Worm (Caenorhabditis elegans) whole organism, L2 larva: ENCODE results near the gene ZC196.5.

ENCODE experiments used
- C34F6.9 ChIP-seq: fragments of 150-350 bp; optimal IDR thresholded peaks from 2 replicates; lab custom pipeline; 2014; ENCODE audit warnings: missing biosample characterization, missing genetic modification characterization
- F13H6.1 ChIP-seq: sonication (generic microtip); optimal IDR thresholded peaks from 2 replicates; lab custom pipeline; 2016; ENCODE audit warnings: missing genetic modification characterization, missing compliant biosample characterization
- Y55F3AM.14 ChIP-seq: fragments of 200-800 bp; sonication (Bioruptor generic); optimal IDR thresholded peaks from 2 replicates; lab custom pipeline; 2018; ENCODE audit warnings: mild to moderate bottlenecking, missing genetic modification characterization, missing compliant biosample characterization
- alr-1 ChIP-seq: fragments of 150-350 bp; optimal IDR thresholded peaks from 2 replicates; lab custom pipeline; 2014; ENCODE audit warnings: missing biosample characterization, missing genetic modification characterization
- aly-2 ChIP-seq: fragments of 150-350 bp; optimal IDR thresholded peaks from 2 replicates; lab custom pipeline; 2014; ENCODE audit warnings: missing biosample characterization, missing genetic modification characterization
- blmp-1 ChIP-seq: sonication (generic microtip); optimal IDR thresholded peaks from 2 replicates; lab custom pipeline; 2017; ENCODE audit warnings: missing genetic modification characterization, mild to moderate bottlenecking, missing compliant biosample characterization, antibody characterized with exemption, moderate library complexity; ENCODE audit not compliant: insufficient read depth
- ceh-82 ChIP-seq: fragments of 150-350 bp; optimal IDR thresholded peaks from 2 replicates; lab custom pipeline; 2014; ENCODE audit warnings: missing biosample characterization, missing genetic modification characterization
- crh-2 ChIP-seq: sonication (generic microtip); optimal IDR thresholded peaks from 2 replicates; lab custom pipeline; 2017; ENCODE audit warnings: missing biosample characterization, missing genetic modification characterization
- dmd-4 ChIP-seq: sonication (generic microtip); optimal IDR thresholded peaks from 2 replicates; lab custom pipeline; 2017; ENCODE audit warnings: missing biosample characterization, missing genetic modification characterization
- egl-27 ChIP-seq: sonication (generic microtip); optimal IDR thresholded peaks from 3 replicates; lab custom pipeline; 2017; ENCODE audit warnings: missing biosample characterization, missing genetic modification reagents, missing genetic modification characterization
- elt-3 ChIP-seq: sonication (generic microtip); optimal IDR thresholded peaks from 2 replicates; lab custom pipeline; 2017; ENCODE audit warnings: missing biosample characterization, missing genetic modification characterization
- fos-1 ChIP-seq: fragments of 150-350 bp; optimal IDR thresholded peaks from 2 replicates; lab custom pipeline; 2014; ENCODE audit warnings: missing biosample characterization, missing genetic modification characterization
- lin-11 ChIP-seq: fragments of 150-350 bp; sonication (generic microtip); optimal IDR thresholded peaks from 2 replicates; lab custom pipeline; 2014; ENCODE audit warnings: missing biosample characterization, missing genetic modification characterization, inconsistent platforms, mixed read lengths
- lin-13 ChIP-seq: fragments of 150-350 bp; optimal IDR thresholded peaks from 2 replicates; lab custom pipeline; 2014; ENCODE audit warnings: missing biosample characterization, missing genetic modification reagents, missing genetic modification characterization
- lin-39 ChIP-seq: fragments of 150-350 bp; optimal IDR thresholded peaks from 2 replicates; lab custom pipeline; 2014; ENCODE audit warnings: missing biosample characterization, missing genetic modification reagents, missing genetic modification characterization
- lsy-2 ChIP-seq, 2 experiments: fragments of 150-350 bp in 1 of 2; sonication (generic microtip) in 1 of 2; optimal IDR thresholded peaks; 2 replicates each; lab custom pipeline; 2014 to 2017; ENCODE audit warnings: missing biosample characterization in 2 of 2, missing genetic modification characterization in 2 of 2
- mab-5 ChIP-seq: fragments of 150-350 bp; optimal IDR thresholded peaks from 2 replicates; lab custom pipeline; 2014; ENCODE audit warnings: missing biosample characterization, missing genetic modification characterization
- mbf-1 ChIP-seq: sonication (generic microtip); optimal IDR thresholded peaks from 2 replicates; lab custom pipeline; 2017; ENCODE audit warnings: missing biosample characterization, missing genetic modification characterization
- nhr-10 ChIP-seq: sonication (generic microtip); optimal IDR thresholded peaks from 2 replicates; lab custom pipeline; 2017; ENCODE audit warnings: missing biosample characterization, missing genetic modification characterization
- nhr-11 ChIP-seq: fragments of 150-350 bp; optimal IDR thresholded peaks from 2 replicates; lab custom pipeline; 2014; ENCODE audit warnings: missing biosample characterization, missing genetic modification characterization
- nhr-12 ChIP-seq: fragments of 150-350 bp; optimal IDR thresholded peaks from 2 replicates; lab custom pipeline; 2014; ENCODE audit warnings: missing biosample characterization, missing genetic modification characterization
- nhr-129 ChIP-seq: fragments of 150-350 bp; optimal IDR thresholded peaks from 2 replicates; lab custom pipeline; 2014; ENCODE audit warnings: missing biosample characterization, missing genetic modification characterization
- nhr-21 ChIP-seq: fragments of 150-350 bp; optimal IDR thresholded peaks from 2 replicates; lab custom pipeline; 2014; ENCODE audit warnings: missing biosample characterization, missing genetic modification characterization
- nhr-23 ChIP-seq: fragments of 150-350 bp; optimal IDR thresholded peaks from 2 replicates; lab custom pipeline; 2014; ENCODE audit warnings: missing biosample characterization, missing genetic modification reagents, missing genetic modification characterization
- nhr-25 ChIP-seq: fragments of 150-350 bp; sonication (generic microtip); optimal IDR thresholded peaks from 3 replicates; lab custom pipeline; 2014; ENCODE audit warnings: missing biosample characterization, missing genetic modification characterization
- nhr-6 ChIP-seq: fragments of 150-350 bp; optimal IDR thresholded peaks from 2 replicates; lab custom pipeline; 2014; ENCODE audit warnings: missing biosample characterization, missing genetic modification characterization
- peb-1 ChIP-seq: fragments of 150-350 bp; optimal IDR thresholded peaks from 2 replicates; lab custom pipeline; 2014; ENCODE audit warnings: missing biosample characterization, missing genetic modification characterization
- sem-4 ChIP-seq: fragments of 150-350 bp; optimal IDR thresholded peaks from 2 replicates; lab custom pipeline; 2014; ENCODE audit warnings: missing biosample characterization, missing genetic modification reagents, missing genetic modification characterization
- skn-1 ChIP-seq: sonication (generic microtip); optimal IDR thresholded peaks from 2 replicates; lab custom pipeline; 2017; ENCODE audit warnings: missing biosample characterization, missing genetic modification characterization
- sma-9 ChIP-seq, 2 experiments: fragments of 150-350 bp in 1 of 2; sonication (generic microtip) in 1 of 2; optimal IDR thresholded peaks; 2 replicates each; lab custom pipeline; 2014 to 2016; ENCODE audit warnings: missing genetic modification characterization in 2 of 2, mild to moderate bottlenecking in 1 of 2, missing biosample characterization in 1 of 2, missing compliant biosample characterization in 1 of 2, missing genetic modification reagents in 1 of 2, moderate library complexity in 1 of 2
- snpc-4 ChIP-seq: fragments of 150-350 bp; optimal IDR thresholded peaks from 2 replicates; lab custom pipeline; 2014; ENCODE audit warnings: missing biosample characterization, missing genetic modification characterization
- unc-39 ChIP-seq: fragments of 150-350 bp; optimal IDR thresholded peaks from 2 replicates; lab custom pipeline; 2014; ENCODE audit warnings: missing biosample characterization, missing genetic modification characterization
- unc-62 ChIP-seq: fragments of 150-350 bp; optimal IDR thresholded peaks from 2 replicates; lab custom pipeline; 2014; ENCODE audit warnings: missing biosample characterization, missing genetic modification reagents, missing genetic modification characterization
- zag-1 ChIP-seq: fragments of 150-350 bp; optimal IDR thresholded peaks from 2 replicates; lab custom pipeline; 2014; ENCODE audit warnings: missing biosample characterization, missing genetic modification characterization
- ztf-1 ChIP-seq: fragments of 200-800 bp; sonication (Bioruptor generic); conservative IDR thresholded peaks from 2 replicates; pipeline ENCODE4 v1.3.6; 2022; ENCODE audit warnings: missing genetic modification characterization, missing compliant biosample characterization
- ztf-11 ChIP-seq: sonication (generic microtip); optimal IDR thresholded peaks from 2 replicates; lab custom pipeline; 2017; ENCODE audit warnings: missing biosample characterization, missing genetic modification characterization
- ztf-4 ChIP-seq: fragments of 150-350 bp; optimal IDR thresholded peaks from 2 replicates; lab custom pipeline; 2014; ENCODE audit warnings: missing biosample characterization, missing genetic modification characterization

ZC196.5 gene

DNA sequence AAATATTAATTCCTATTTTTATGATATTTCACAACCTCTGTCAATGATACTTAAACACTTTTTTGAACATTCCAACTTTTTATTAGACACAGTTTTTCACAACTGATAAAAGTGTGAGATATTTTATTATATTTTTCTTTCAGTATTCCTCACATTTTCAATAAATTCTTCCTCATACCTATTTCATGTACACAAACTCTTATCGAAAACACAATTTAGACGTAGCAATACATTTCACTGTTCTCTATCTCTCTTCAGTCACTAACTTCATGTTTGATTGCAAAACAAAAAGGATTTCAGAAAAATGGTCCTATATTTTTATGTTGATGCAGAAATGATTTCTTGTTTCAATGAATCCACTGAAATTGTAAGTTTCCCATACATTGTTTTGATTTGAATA lies 16.7 kb downstream of the ZC196.5 start, which contains the start of gene B0507.6:
Gene B0507.6, plus strand, starts transcription at position 301 of the 400 bp plus-strand sequence.
- TF ChIP-seq skn-1 (tag; lab: Kevin White, UChicago) (no peak), ceh-82 (tag; lab: Kevin White, UChicago) (no peak), nhr-129 (tag; lab: Kevin White, UChicago) (no peak), aly-2 (tag; lab: Kevin White, UChicago) (no peak), lin-39 (tag; lab: Kevin White, UChicago) (no peak)
- TF ChIP-seq, all 48 proteins: peak for 0

DNA sequence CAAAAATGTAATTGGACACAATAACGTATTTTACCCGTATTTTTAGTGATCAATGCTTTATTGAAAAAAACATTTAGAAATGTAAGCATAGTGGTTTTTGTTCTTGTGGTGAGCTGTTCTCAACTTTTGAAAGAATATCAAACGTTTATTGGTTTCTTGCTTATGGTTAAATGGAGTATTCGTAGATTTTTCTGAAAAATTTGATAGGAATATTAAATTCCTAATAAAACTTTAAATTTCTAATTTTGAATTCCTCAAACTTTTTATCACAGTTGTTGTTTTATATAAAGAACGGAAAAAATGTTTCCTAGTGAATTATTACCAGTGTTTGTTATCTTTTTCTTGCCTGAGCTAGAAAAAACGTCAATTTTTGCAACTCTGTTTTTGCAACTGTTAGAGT lies 24.2 kb downstream of the ZC196.5 start, which contains the start of gene B0507.5:
Gene B0507.5, plus strand, starts transcription at position 301 of the 400 bp plus-strand sequence.
- TF ChIP-seq lsy-2 (tag; optimal IDR thresholded peaks at IDR 0.05; lab: Kevin White, UChicago): no peak
- no peak for TF ChIP-seq nhr-21 (tag; lab: Kevin White, UChicago)
- no peak for TF ChIP-seq zag-1 (tag; lab: Kevin White, UChicago)
- no peak for TF ChIP-seq nhr-10 (tag; lab: Kevin White, UChicago)
- no peak for TF ChIP-seq elt-3
- TF ChIP-seq C34F6.9: no peak
- TF ChIP-seq crh-2: no peak
- TF ChIP-seq dmd-4 (tag; lab: Kevin White, UChicago): no peak
- no peak for TF ChIP-seq fos-1 (tag; lab: Kevin White, UChicago)
- TF ChIP-seq F13H6.1 (tag; lab: Kevin White, UChicago): no peak
- TF ChIP-seq blmp-1 (tag; lab: Kevin White, UChicago): no peak
- no peak for TF ChIP-seq lin-11 (tag; lab: Kevin White, UChicago)
- TF ChIP-seq mab-5 (tag; lab: Kevin White, UChicago): no peak
- no peak for TF ChIP-seq ceh-82 (tag; lab: Kevin White, UChicago)
- no peak for TF ChIP-seq ztf-4 (tag; lab: Kevin White, UChicago)
- no peak for TF ChIP-seq Y55F3AM.14 (GFP tag; lab: Kevin White, UChicago)
- no peak for TF ChIP-seq lin-13 (GFP tag; lab: Kevin White, UChicago)
- TF ChIP-seq nhr-11 (tag; lab: Kevin White, UChicago): no peak
- TF ChIP-seq sem-4: no peak

DNA sequence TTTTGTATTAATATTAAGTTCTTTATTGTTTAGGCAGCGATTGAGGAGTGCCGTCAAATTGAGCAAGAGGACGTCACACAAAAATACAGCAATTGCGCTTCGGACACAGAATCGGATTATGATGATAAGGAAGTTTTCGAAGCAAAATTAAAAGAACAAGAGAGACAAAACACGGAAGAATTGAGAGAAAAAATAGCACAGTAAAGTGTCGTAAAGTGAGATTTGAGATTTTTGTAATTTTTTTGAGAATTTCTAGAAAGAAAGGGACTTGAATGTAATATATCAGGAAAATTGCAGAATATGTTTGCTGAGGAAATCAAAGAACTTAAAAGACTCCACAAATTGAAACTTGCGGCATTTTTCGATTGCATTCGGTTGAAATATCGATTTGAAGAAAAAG lies 25.5 kb downstream of the ZC196.5 start, which contains the start of gene B0507.4:
Gene B0507.4, plus strand, starts transcription at position 301 of the 400 bp plus-strand sequence.
- no peak for TF ChIP-seq dmd-4 (tag; lab: Kevin White, UChicago)
- no peak for TF ChIP-seq F13H6.1 (tag; lab: Kevin White, UChicago)
- no peak for TF ChIP-seq alr-1 (tag; lab: Kevin White, UChicago)
- TF ChIP-seq peb-1: no peak
- no peak for TF ChIP-seq elt-3
- no peak for TF ChIP-seq lsy-2 (tag; optimal IDR thresholded peaks at IDR 0.05; lab: Kevin White, UChicago)
- no peak for TF ChIP-seq ztf-11 (tag; lab: Kevin White, UChicago)
- no peak for TF ChIP-seq nhr-25 (tag; lab: Kevin White, UChicago)
- no peak for TF ChIP-seq egl-27 (tag; lab: Kevin White, UChicago)
- no peak for TF ChIP-seq nhr-23
- TF ChIP-seq lin-13 (GFP tag; lab: Kevin White, UChicago): no peak
- TF ChIP-seq blmp-1 (tag; lab: Kevin White, UChicago): no peak
- no peak for TF ChIP-seq ztf-1 (GFP tag; lab: Robert Waterston, UW)

DNA sequence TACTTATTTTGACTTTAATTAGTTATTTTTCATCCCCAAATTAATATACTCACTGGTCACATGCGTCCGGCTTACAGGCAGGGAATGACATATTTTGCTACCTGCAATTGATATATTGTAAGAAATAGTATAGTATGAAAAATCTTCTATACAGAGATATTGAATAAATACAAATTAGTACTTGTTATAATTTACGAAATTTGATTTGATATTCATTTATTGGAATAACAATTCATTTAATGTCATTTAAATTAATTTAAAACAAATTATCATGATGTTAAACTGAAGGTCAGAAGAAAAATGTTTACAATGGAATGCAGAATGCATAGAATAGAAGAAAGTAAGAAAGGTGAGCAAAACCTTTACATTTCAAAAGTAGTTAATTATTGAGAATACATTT lies 29.4 kb downstream of the ZC196.5 start, which contains the start of gene B0507.7:
Gene B0507.7, minus strand, starts transcription at position 101 of the 400 bp plus-strand sequence.
- TF ChIP-seq lin-11 (tag; lab: Kevin White, UChicago) (no peak), snpc-4 (tag; lab: Kevin White, UChicago) (no peak), fos-1 (tag; lab: Kevin White, UChicago) (no peak), sma-9 (GFP tag; optimal IDR thresholded peaks at IDR 0.05; lab: Kevin White, UChicago) (no peak), sma-9 (tag; optimal IDR thresholded peaks at IDR 0.05; lab: Kevin White, UChicago) (no peak), unc-62 (GFP tag; lab: Kevin White, UChicago) (no peak), nhr-12 (tag; lab: Kevin White, UChicago) (no peak), ceh-82 (tag; lab: Kevin White, UChicago) (no peak), skn-1 (tag; lab: Kevin White, UChicago) (no peak), nhr-11 (tag; lab: Kevin White, UChicago) (no peak), nhr-6 (no peak), nhr-21 (tag; lab: Kevin White, UChicago) (no peak), unc-39 (tag; lab: Kevin White, UChicago) (no peak), lsy-2 (tag; optimal IDR thresholded peaks at IDR 0.05; lab: Kevin White, UChicago) (no peak), mbf-1 (tag; lab: Kevin White, UChicago) (no peak)
